Fruit fly (Drosophila melanogaster) whole organism, embryonic: Measurements from ENCODE around the gene CG4025.

Source experiments
- CG10209 ChIP-seq: fragments of 200-800 bp; sonication (Bioruptor generic); optimal IDR thresholded peaks from 3 replicates; lab custom pipeline; 2017; ENCODE audit warnings: missing biosample characterization, mild to moderate bottlenecking, missing genetic modification characterization, missing genetic modification reagents
- CG10267 ChIP-seq: fragments of 200-800 bp; sonication (Bioruptor generic); optimal IDR thresholded peaks from 2 replicates; lab custom pipeline; 2018; ENCODE audit warnings: missing biosample characterization, mild to moderate bottlenecking, missing genetic modification characterization, moderate library complexity
- CG10979 ChIP-seq: fragments of 200-800 bp; sonication (Bioruptor generic); optimal IDR thresholded peaks from 2 replicates; lab custom pipeline; 2018; ENCODE audit warnings: missing biosample characterization, mild to moderate bottlenecking, missing genetic modification characterization, moderate library complexity
- CG13287 ChIP-seq: fragments of 200-800 bp; sonication (Bioruptor generic); IDR thresholded peaks from 2 replicates; pipeline ENCODE4 v1.3.6; 2022; ENCODE audit warnings: missing biosample characterization, missing genetic modification characterization; ENCODE audit not compliant: partially characterized antibody
- CG13424 ChIP-seq: fragments of 200-800 bp; sonication (Bioruptor generic); optimal IDR thresholded peaks from 2 replicates; lab custom pipeline; 2019; ENCODE audit warnings: missing biosample characterization, mild to moderate bottlenecking, missing genetic modification characterization, moderate library complexity
- CG14667 ChIP-seq: fragments of 200-800 bp; sonication (Bioruptor generic); IDR thresholded peaks from 2 replicates; pipeline ENCODE4 v1.3.6; 2022; ENCODE audit warnings: missing biosample characterization, missing genetic modification characterization
- CG14965 ChIP-seq: fragments of 200-800 bp; sonication (Bioruptor generic); optimal IDR thresholded peaks from 2 replicates; lab custom pipeline; 2016; ENCODE audit warnings: missing biosample characterization, missing genetic modification characterization, borderline replicate concordance
- CG15514 ChIP-seq: fragments of 200-800 bp; sonication (Bioruptor generic); optimal IDR thresholded peaks from 3 replicates; lab custom pipeline; 2017; ENCODE audit warnings: missing biosample characterization, missing genetic modification characterization, mild to moderate bottlenecking, moderate library complexity, missing genetic modification reagents
- CG16863 ChIP-seq: fragments of 200-800 bp; sonication (Bioruptor generic); optimal IDR thresholded peaks from 3 replicates; lab custom pipeline; 2016; ENCODE audit warnings: missing biosample characterization, missing genetic modification characterization
- CG18262 ChIP-seq: fragments of 200-800 bp; optimal IDR thresholded peaks from 3 replicates; lab custom pipeline; 2019; ENCODE audit warnings: missing biosample characterization, mild to moderate bottlenecking, missing genetic modification characterization, moderate library complexity
- CG30020 ChIP-seq: fragments of 200-800 bp; optimal IDR thresholded peaks from 2 replicates; lab custom pipeline; 2019; ENCODE audit warnings: missing biosample characterization, mild to moderate bottlenecking, missing genetic modification characterization, moderate library complexity
- CG31441 ChIP-seq: fragments of 200-800 bp; sonication (Bioruptor generic); IDR thresholded peaks from 2 replicates; pipeline ENCODE4 v1.3.6; 2022; ENCODE audit warnings: missing biosample characterization, missing genetic modification characterization
- CG3407 ChIP-seq: fragments of 200-800 bp; sonication (Bioruptor generic); optimal IDR thresholded peaks from 2 replicates; lab custom pipeline; 2018; ENCODE audit warnings: missing biosample characterization, mild to moderate bottlenecking, missing genetic modification characterization
- CG3726 ChIP-seq: fragments of 200-800 bp; sonication (Bioruptor generic); IDR thresholded peaks from 3 replicates; pipeline ENCODE4, ENCODE4 v1.3.6; 2022; ENCODE audit warnings: missing biosample characterization, missing genetic modification characterization
- CG5953 ChIP-seq: fragments of 200-800 bp; sonication (Bioruptor generic); IDR thresholded peaks from 2 replicates; pipeline ENCODE4 v1.3.6; 2022; ENCODE audit warnings: missing biosample characterization, missing genetic modification characterization
- CG8290 ChIP-seq, 3 experiments: fragments of 200-800 bp; sonication (Bioruptor generic); optimal IDR thresholded peaks; 2 replicates each; lab custom pipeline; 2016 to 2019; ENCODE audit warnings: missing biosample characterization in 3 of 3, missing genetic modification characterization in 3 of 3, mild to moderate bottlenecking in 2 of 3, moderate library complexity in 1 of 3
- CG9817 ChIP-seq: fragments of 200-800 bp; sonication (Bioruptor generic); optimal IDR thresholded peaks from 2 replicates; lab custom pipeline; 2018; ENCODE audit warnings: missing biosample characterization, mild to moderate bottlenecking, missing genetic modification characterization, moderate library complexity
- CHES-1-like ChIP-seq: fragments of 200-800 bp; sonication (Bioruptor generic); optimal IDR thresholded peaks from 2 replicates; lab custom pipeline; 2016; ENCODE audit warnings: missing biosample characterization, missing genetic modification characterization
- Camta ChIP-seq: fragments of 200-800 bp; sonication (Bioruptor generic); optimal IDR thresholded peaks from 2 replicates; lab custom pipeline; 2016; ENCODE audit warnings: missing biosample characterization, missing genetic modification characterization
- CrebB ChIP-seq: fragments of 200-800 bp; sonication (Bioruptor generic); optimal IDR thresholded peaks from 3 replicates; lab custom pipeline; 2018; ENCODE audit warnings: missing biosample characterization, mild to moderate bottlenecking, missing genetic modification characterization
- D19B ChIP-seq: fragments of 200-800 bp; sonication (Bioruptor generic); optimal IDR thresholded peaks from 2 replicates; lab custom pipeline; 2017; ENCODE audit warnings: missing biosample characterization, mild to moderate bottlenecking, missing genetic modification characterization
- Dp ChIP-seq: fragments of 200-800 bp; sonication (Bioruptor generic); optimal IDR thresholded peaks from 2 replicates; lab custom pipeline; 2018; ENCODE audit warnings: missing biosample characterization, mild to moderate bottlenecking, missing genetic modification characterization, moderate library complexity
- Ets97D ChIP-seq: fragments of 200-800 bp; sonication (Bioruptor generic); optimal IDR thresholded peaks from 3 replicates; lab custom pipeline; 2016; ENCODE audit warnings: missing biosample characterization, missing genetic modification characterization
- Gsc ChIP-seq: fragments of 200-800 bp; sonication (Bioruptor generic); IDR thresholded peaks from 2 replicates; pipeline ENCODE4 v1.3.6; 2022; ENCODE audit warnings: missing biosample characterization, missing genetic modification characterization
- Gug ChIP-seq: fragments of 200-800 bp; sonication (Bioruptor generic); IDR thresholded peaks from 4 replicates; pipeline ENCODE4 v1.3.6; 2022; ENCODE audit warnings: missing biosample characterization, missing genetic modification characterization
- H2.0 ChIP-seq: fragments of 200-800 bp; sonication (Bioruptor generic); IDR thresholded peaks from 2 replicates; pipeline ENCODE4 v1.3.6; 2022; ENCODE audit warnings: missing biosample characterization, missing genetic modification characterization
- HHEX ChIP-seq: fragments of 200-800 bp; sonication (Bioruptor generic); optimal IDR thresholded peaks from 3 replicates; lab custom pipeline; 2017; ENCODE audit warnings: missing biosample characterization, mild to moderate bottlenecking, missing genetic modification characterization, missing genetic modification reagents
- Rx ChIP-seq: fragments of 200-800 bp; sonication (Bioruptor generic); IDR thresholded peaks from 2 replicates; pipeline ENCODE4 v1.3.6; 2022; ENCODE audit warnings: missing biosample characterization, missing genetic modification characterization
- bab2 ChIP-seq: fragments of 200-800 bp; sonication (Bioruptor generic); optimal IDR thresholded peaks from 2 replicates; lab custom pipeline; 2016; ENCODE audit warnings: missing biosample characterization, missing genetic modification characterization
- br ChIP-seq: fragments of >200 bp; optimal IDR thresholded peaks from 2 replicates; lab custom pipeline; 2017
- emc ChIP-seq: fragments of 200-800 bp; sonication (Bioruptor generic); optimal IDR thresholded peaks from 2 replicates; lab custom pipeline; 2016; ENCODE audit warnings: missing biosample characterization, missing genetic modification characterization
- gem ChIP-seq: fragments of 200-800 bp; sonication (Bioruptor generic); optimal IDR thresholded peaks from 2 replicates; lab custom pipeline; 2019; ENCODE audit warnings: missing biosample characterization, mild to moderate bottlenecking, missing genetic modification characterization, moderate library complexity
- hb ChIP-seq: fragments of 200-800 bp; sonication (Bioruptor generic); IDR thresholded peaks from 3 replicates; pipeline ENCODE4 v1.3.6; 2022; ENCODE audit warnings: missing biosample characterization, missing genetic modification characterization; ENCODE audit not compliant: partially characterized antibody
- her ChIP-seq: fragments of 200-800 bp; sonication (Bioruptor generic); optimal IDR thresholded peaks from 2 replicates; lab custom pipeline; 2016; ENCODE audit warnings: missing biosample characterization, missing genetic modification characterization
- jumu ChIP-seq: fragments of 200-800 bp; sonication (Bioruptor generic); optimal IDR thresholded peaks from 3 replicates; lab custom pipeline; 2016; ENCODE audit warnings: missing biosample characterization, missing genetic modification characterization
- klu ChIP-seq: fragments of 200-800 bp; sonication (Bioruptor generic); IDR thresholded peaks from 2 replicates; pipeline ENCODE4 v1.3.6; 2022; ENCODE audit warnings: missing biosample characterization, missing genetic modification characterization
- lilli ChIP-seq: fragments of 200-800 bp; sonication (Bioruptor generic); optimal IDR thresholded peaks from 3 replicates; lab custom pipeline; 2016; ENCODE audit warnings: missing biosample characterization, missing genetic modification characterization
- maf-S ChIP-seq: fragments of 200-800 bp; sonication (Bioruptor generic); optimal IDR thresholded peaks from 2 replicates; lab custom pipeline; 2016; ENCODE audit warnings: missing biosample characterization, missing genetic modification characterization
- pros ChIP-seq: fragments of 200-800 bp; sonication (Bioruptor generic); optimal IDR thresholded peaks from 3 replicates; lab custom pipeline; 2019; ENCODE audit warnings: missing biosample characterization, mild to moderate bottlenecking, missing genetic modification characterization, moderate library complexity
- repo ChIP-seq: fragments of 200-800 bp; sonication (Bioruptor generic); optimal IDR thresholded peaks from 2 replicates; lab custom pipeline; 2016; ENCODE audit warnings: missing biosample characterization, missing genetic modification characterization
- sc ChIP-seq, 3 experiments: fragments of >200 bp in 2 of 3; fragments of 200-800 bp in 1 of 3; sonication (Bioruptor generic) in 1 of 3; optimal IDR thresholded peaks; 2 replicates in 2 of 3; 3 replicates in 1 of 3; lab custom pipeline; 2017; ENCODE audit warnings: mild to moderate bottlenecking in 1 of 3, missing biosample characterization in 1 of 3, missing genetic modification characterization in 1 of 3, missing genetic modification reagents in 1 of 3
- slp2 ChIP-seq: fragments of 200-800 bp; sonication (Bioruptor generic); optimal IDR thresholded peaks from 2 replicates; lab custom pipeline; 2016; ENCODE audit warnings: missing biosample characterization, missing genetic modification characterization
- tio ChIP-seq: fragments of 200-800 bp; sonication (Bioruptor generic); optimal IDR thresholded peaks from 2 replicates; lab custom pipeline; 2017; ENCODE audit warnings: missing biosample characterization, missing genetic modification characterization, inconsistent platforms
- tup ChIP-seq: fragments of 200-800 bp; sonication (Bioruptor generic); optimal IDR thresholded peaks from 2 replicates; lab custom pipeline; 2016; ENCODE audit warnings: missing biosample characterization, mild to moderate bottlenecking, missing genetic modification characterization, moderate library complexity
- unc-4 ChIP-seq: fragments of 200-800 bp; sonication (Bioruptor generic); IDR thresholded peaks from 2 replicates; pipeline ENCODE4 v1.3.6; 2022; ENCODE audit warnings: missing biosample characterization, missing genetic modification characterization; ENCODE audit not compliant: partially characterized antibody
- z ChIP-seq: fragments of 200-800 bp; sonication (Bioruptor generic); IDR thresholded peaks from 3 replicates; pipeline ENCODE4 v1.3.6; 2022; ENCODE audit warnings: missing biosample characterization, missing genetic modification characterization
- zfh1 ChIP-seq: fragments of 200-800 bp; sonication (Bioruptor generic); IDR thresholded peaks from 3 replicates; pipeline ENCODE4 v1.3.6; 2022; ENCODE audit warnings: missing biosample characterization, missing genetic modification characterization

CG4025 gene

DNA sequence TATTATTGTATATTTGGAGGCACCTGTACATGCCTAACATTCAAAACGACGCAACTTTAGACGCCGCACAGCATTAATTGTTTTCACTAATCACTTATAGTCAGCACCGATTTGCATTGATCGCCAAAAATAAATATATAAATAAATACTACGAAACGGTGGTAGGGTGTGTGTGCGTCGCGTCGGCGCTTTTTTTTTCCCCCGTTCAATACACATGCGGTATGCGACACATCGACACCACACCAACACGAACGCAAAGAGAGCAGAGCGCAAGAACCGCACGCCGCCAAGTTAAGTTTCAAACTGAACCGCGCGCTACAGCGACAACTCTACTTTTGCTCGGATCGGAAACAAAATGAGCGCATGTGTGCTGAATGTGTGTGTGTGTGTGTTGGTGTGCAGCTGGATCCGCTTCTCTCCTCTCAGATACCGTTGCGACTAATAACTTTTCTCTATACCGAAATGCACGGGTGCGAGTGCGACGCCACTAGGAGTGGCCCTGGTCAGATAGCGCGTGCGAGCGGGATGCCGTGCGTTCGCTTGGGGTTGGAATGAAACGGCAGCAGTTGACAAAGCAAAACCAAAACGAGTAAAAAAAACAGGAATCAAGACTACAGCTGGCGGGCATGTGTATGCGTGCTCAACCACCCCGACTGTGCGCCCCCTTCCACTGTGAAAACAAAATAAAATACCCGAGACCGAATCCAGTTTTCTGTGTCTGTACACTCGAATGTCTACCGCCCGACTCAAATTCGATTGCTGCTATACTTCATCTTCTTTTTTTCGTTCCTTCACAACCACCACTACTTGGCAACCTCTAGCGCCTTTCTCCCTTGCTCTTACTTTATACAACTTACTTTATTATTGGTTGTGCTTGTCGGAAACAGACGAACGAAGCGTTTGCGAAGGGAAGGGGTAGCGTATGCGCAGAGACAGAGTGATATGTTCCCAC, 46.5 kb downstream of the CG4025 start, which contains the start of gene ph-d (continued):
- no peak for TF ChIP-seq CrebB (tag; lab: Kevin White, UChicago)
- 0 out of 2 replicates have a peak, but pooled peaks have one; percentile 29 for TF ChIP-seq H2.0
- peak; percentile 52 for TF ChIP-seq lilli (GFP tag; lab: Kevin White, UChicago)
- TF ChIP-seq CG3726 (GFP tag; lab: Robert Waterston, UW) = no peak
- no peak for TF ChIP-seq zfh1 (GFP tag; lab: Robert Waterston, UW)
- TF ChIP-seq CG5953 (GFP tag; lab: Robert Waterston, UW) = no peak
- TF ChIP-seq z (GFP tag; lab: Robert Waterston, UW) = peak; percentile 78
- no peak for TF ChIP-seq CG16863 (GFP tag; lab: Kevin White, UChicago)
- no peak for TF ChIP-seq CG14965
- peak; percentile 30 for TF ChIP-seq tio (GFP tag; lab: Kevin White, UChicago)
- peak; percentile 34; the same call in 1 of the 2 replicates for TF ChIP-seq unc-4 (GFP tag; lab: Robert Waterston, UW)
- peak; percentile 7 for TF ChIP-seq bab2
- TF ChIP-seq CG10267 = peak; percentile 54
- no peak for TF ChIP-seq sc (optimal IDR thresholded peaks at IDR 0.05; lab: Kevin White, UChicago)
- TF ChIP-seq sc (GFP tag; optimal IDR thresholded peaks at IDR 0.05; lab: Kevin White, UChicago) = peak; percentile 62
- TF ChIP-seq Dp (GFP tag; lab: Kevin White, UChicago) = peak; percentile 40
- TF ChIP-seq CG14667 = peak; percentile 25; the same call in 1 of the 2 replicates
- peak; percentile 3 for TF ChIP-seq CG13424 (tag; lab: Kevin White, UChicago)
- TF ChIP-seq Ets97D (GFP tag; lab: Kevin White, UChicago) = peak; percentile 43
- TF ChIP-seq repo (GFP tag; lab: Kevin White, UChicago) = no peak
- peak; percentile 58 for TF ChIP-seq CG10979 (tag; lab: Kevin White, UChicago)
- TF ChIP-seq CG3407 = peak; percentile 25
- TF ChIP-seq Gsc = no peak
- TF ChIP-seq Rx = peak; percentile 19; the same call in 1 of the 2 replicates
- no peak for TF ChIP-seq her (GFP tag; lab: Kevin White, UChicago)
- TF ChIP-seq CG15514 (GFP tag; lab: Kevin White, UChicago) = peak; percentile 53
- no peak for TF ChIP-seq br
- TF ChIP-seq pros (GFP tag; lab: Kevin White, UChicago) = peak; percentile 100
- peak; percentile 63 for TF ChIP-seq HHEX (GFP tag; lab: Kevin White, UChicago)
- no peak for TF ChIP-seq CG8290 (GFP tag; optimal IDR thresholded peaks at IDR 0.05; lab: Kevin White, UChicago)
- TF ChIP-seq CG8290 (tag; optimal IDR thresholded peaks at IDR 0.05; lab: Kevin White, UChicago) = peak in 1 of 2 experiments; percentile 69
- peak; percentile 55 for TF ChIP-seq CG10209 (GFP tag; lab: Kevin White, UChicago)
- no peak for TF ChIP-seq hb
- peak; percentile 48 for TF ChIP-seq CHES-1-like (GFP tag; lab: Kevin White, UChicago)
- no peak for TF ChIP-seq slp2 (GFP tag; lab: Kevin White, UChicago)
- no peak for TF ChIP-seq klu (GFP tag; lab: Robert Waterston, UW)
- no peak for TF ChIP-seq jumu
- TF ChIP-seq CG9817 (tag; lab: Kevin White, UChicago) = peak; percentile 13
- no peak for TF ChIP-seq tup (GFP tag; lab: Kevin White, UChicago)
- TF ChIP-seq emc (GFP tag; lab: Kevin White, UChicago) = no peak
- peak; percentile 74 for TF ChIP-seq gem (tag; lab: Kevin White, UChicago)
- TF ChIP-seq CG13287 (GFP tag; lab: Robert Waterston, UW) = peak; percentile 38; the same call in 1 of the 2 replicates
- TF ChIP-seq CG30020 (tag; lab: Kevin White, UChicago) = no peak
- no peak for TF ChIP-seq maf-S (GFP tag; lab: Kevin White, UChicago)
- TF ChIP-seq CG31441 (GFP tag; lab: Robert Waterston, UW) = peak; percentile 63
- TF ChIP-seq CG18262 (tag; lab: Kevin White, UChicago) = peak; percentile 59
- TF ChIP-seq Gug = no peak
- TF ChIP-seq D19B (GFP tag; lab: Kevin White, UChicago) = peak; percentile 28
- no peak for TF ChIP-seq Camta
